Worm (Caenorhabditis elegans) whole organism, mixed stage, embryonic: ENCODE results near the gene C55A6.1.

Experiments
- ceh-43 ChIP-seq: fragments of 200-800 bp; sonication (Bioruptor generic); optimal IDR thresholded peaks from 2 replicates; lab custom pipeline; 2018; ENCODE audit warnings: mild to moderate bottlenecking, missing genetic modification characterization, moderate library complexity, missing compliant biosample characterization
- ces-1 ChIP-seq: fragments of 150-350 bp; optimal IDR thresholded peaks from 2 replicates; lab custom pipeline; 2014; ENCODE audit warnings: missing biosample characterization, missing genetic modification reagents, missing genetic modification characterization
- cnd-1 ChIP-seq: fragments of 200-800 bp; sonication (Bioruptor generic); optimal IDR thresholded peaks from 2 replicates; lab custom pipeline; 2018; ENCODE audit warnings: mild to moderate bottlenecking, missing genetic modification characterization, missing compliant biosample characterization
- elt-1 ChIP-seq: sonication (generic microtip); optimal IDR thresholded peaks from 2 replicates; lab custom pipeline; 2017; ENCODE audit warnings: missing genetic modification characterization, mild to moderate bottlenecking, missing compliant biosample characterization, antibody characterized with exemption, moderate library complexity, borderline replicate concordance; ENCODE audit not compliant: insufficient read depth
- hlh-1 ChIP-seq: fragments of 150-350 bp; optimal IDR thresholded peaks from 2 replicates; lab custom pipeline; 2014; ENCODE audit warnings: missing biosample characterization, missing genetic modification reagents, missing genetic modification characterization
- lin-32 ChIP-seq: fragments of 200-800 bp; sonication (Bioruptor generic); optimal IDR thresholded peaks from 2 replicates; lab custom pipeline; 2018; ENCODE audit warnings: mild to moderate bottlenecking, missing genetic modification characterization, missing compliant biosample characterization
- lsy-2 ChIP-seq: fragments of 150-350 bp; optimal IDR thresholded peaks from 2 replicates; lab custom pipeline; 2014; ENCODE audit warnings: missing biosample characterization, missing genetic modification characterization
- mep-1 ChIP-seq: fragments of 150-350 bp; optimal IDR thresholded peaks from 2 replicates; lab custom pipeline; 2017; ENCODE audit warnings: missing biosample characterization, missing genetic modification reagents, missing genetic modification characterization, inconsistent platforms
- nhr-12 ChIP-seq: fragments of 150-350 bp; optimal IDR thresholded peaks from 2 replicates; lab custom pipeline; 2014; ENCODE audit warnings: missing biosample characterization, missing genetic modification characterization
- nhr-2 ChIP-seq: fragments of 150-350 bp; optimal IDR thresholded peaks from 2 replicates; lab custom pipeline; 2014; ENCODE audit warnings: missing biosample characterization, missing genetic modification characterization
- nhr-237 ChIP-seq: fragments of 150-350 bp; optimal IDR thresholded peaks from 2 replicates; lab custom pipeline; 2014; ENCODE audit warnings: missing biosample characterization, missing genetic modification characterization
- nhr-28 ChIP-seq: fragments of 150-350 bp; optimal IDR thresholded peaks from 2 replicates; lab custom pipeline; 2014; ENCODE audit warnings: missing biosample characterization, missing genetic modification characterization
- nhr-76 ChIP-seq: sonication (generic microtip); optimal IDR thresholded peaks from 2 replicates; lab custom pipeline; 2017; ENCODE audit warnings: missing biosample characterization, missing genetic modification characterization
- pha-4 ChIP-seq: fragments of 150-350 bp; optimal IDR thresholded peaks from 2 replicates; lab custom pipeline; 2018; ENCODE audit warnings: missing biosample characterization, missing genetic modification reagents, missing genetic modification characterization
- sptf-1 ChIP-seq: sonication (generic microtip); optimal IDR thresholded peaks from 2 replicates; lab custom pipeline; 2017; ENCODE audit warnings: mild to moderate bottlenecking, missing genetic modification characterization, moderate library complexity, missing compliant biosample characterization
- tbx-8 ChIP-seq: fragments of 200-800 bp; sonication (Bioruptor generic); optimal IDR thresholded peaks from 2 replicates; lab custom pipeline; 2018; ENCODE audit warnings: mild to moderate bottlenecking, missing genetic modification characterization, moderate library complexity, missing compliant biosample characterization
- unc-120 ChIP-seq: sonication (generic microtip); optimal IDR thresholded peaks from 2 replicates; lab custom pipeline; 2017; ENCODE audit warnings: missing genetic modification characterization, missing compliant biosample characterization; ENCODE audit not compliant: poor library complexity, severe bottlenecking
- unc-39 ChIP-seq: fragments of 150-350 bp; optimal IDR thresholded peaks from 2 replicates; lab custom pipeline; 2014; ENCODE audit warnings: missing biosample characterization, missing genetic modification characterization
- unc-62 ChIP-seq: fragments of 150-350 bp; optimal IDR thresholded peaks from 2 replicates; lab custom pipeline; 2014; ENCODE audit warnings: missing biosample characterization, missing genetic modification reagents, missing genetic modification characterization

Gene C55A6.1

DNA sequence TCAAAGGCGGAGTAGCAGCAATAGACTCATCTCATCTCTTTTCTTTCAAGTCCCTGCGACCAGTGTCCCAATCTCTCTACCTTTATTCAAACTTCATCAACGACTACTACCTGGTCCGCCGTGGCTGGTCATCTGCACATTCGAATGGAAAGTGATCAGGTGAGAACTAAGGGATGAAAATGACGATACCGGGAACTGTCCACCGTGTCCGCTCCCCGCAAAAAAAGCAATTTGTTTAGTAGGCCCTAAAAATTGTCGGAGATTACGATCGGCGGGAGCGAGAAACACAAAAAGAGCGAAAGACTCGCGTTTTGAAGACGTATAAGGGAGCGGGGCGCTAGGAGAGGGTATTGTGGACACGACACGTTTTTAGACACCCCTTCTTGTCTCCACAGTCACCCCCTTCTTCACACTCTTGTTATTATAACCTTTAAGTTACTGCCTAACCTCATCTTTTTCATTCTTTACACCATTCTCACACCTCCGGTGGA lies 41.8 kb downstream of the C55A6.1 start, which contains the start of gene zipt-16:
TSS of gene zipt-16 (plus strand) at position 51 of the 491 bp plus-strand sequence.
- TF ChIP-seq nhr-237 (no peak), unc-39 (no peak), cnd-1 (tag; lab: Kevin White, UChicago) (no peak), unc-120 (tag; lab: Kevin White, UChicago) (no peak), tbx-8 (no peak), sptf-1 (tag; lab: Kevin White, UChicago) (no peak), nhr-2 (no peak), lin-32 (GFP tag; lab: Kevin White, UChicago) (no peak), nhr-12 (tag; lab: Kevin White, UChicago) (no peak), ceh-43 (no peak), pha-4 (no peak)
- TF ChIP-seq, all 35 proteins: peak for 0

DNA sequence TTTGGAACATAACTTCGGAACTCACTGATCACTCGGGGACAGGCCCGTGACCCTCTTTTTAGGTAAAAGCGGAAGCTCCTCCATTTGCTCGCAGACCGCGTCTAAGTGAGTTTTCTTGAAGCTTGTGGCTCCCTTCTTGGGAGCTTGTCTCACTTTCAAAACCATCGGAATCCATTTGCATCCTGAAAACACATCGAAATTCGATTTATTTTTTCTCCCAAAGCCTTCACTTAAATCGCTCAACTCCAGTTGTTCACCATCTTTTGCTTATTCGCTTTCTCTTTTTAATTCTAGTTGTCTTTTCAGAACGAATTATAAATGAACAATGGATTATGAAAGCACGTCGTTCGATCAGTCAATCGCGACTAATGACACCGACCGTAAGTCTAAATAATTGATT lies 45.5 kb downstream of the C55A6.1 start, which contains the start of gene T11F9.1:
TSS of gene T11F9.1 (plus strand) at position 301 of the 400 bp plus-strand sequence.
- TF ChIP-seq elt-1 (tag; lab: Kevin White, UChicago) (no peak), hlh-1 (no peak), pha-4 (no peak), nhr-2 (no peak), tbx-8 (no peak), unc-39 (no peak), unc-62 (GFP tag; lab: Kevin White, UChicago) (no peak), sptf-1 (tag; lab: Kevin White, UChicago) (no peak), nhr-28 (tag; lab: Kevin White, UChicago) (no peak), unc-120 (tag; lab: Kevin White, UChicago) (no peak), nhr-76 (tag; lab: Kevin White, UChicago) (no peak), cnd-1 (tag; lab: Kevin White, UChicago) (no peak), mep-1 (tag; lab: Kevin White, UChicago) (no peak), lsy-2 (tag; lab: Kevin White, UChicago) (no peak)

DNA sequence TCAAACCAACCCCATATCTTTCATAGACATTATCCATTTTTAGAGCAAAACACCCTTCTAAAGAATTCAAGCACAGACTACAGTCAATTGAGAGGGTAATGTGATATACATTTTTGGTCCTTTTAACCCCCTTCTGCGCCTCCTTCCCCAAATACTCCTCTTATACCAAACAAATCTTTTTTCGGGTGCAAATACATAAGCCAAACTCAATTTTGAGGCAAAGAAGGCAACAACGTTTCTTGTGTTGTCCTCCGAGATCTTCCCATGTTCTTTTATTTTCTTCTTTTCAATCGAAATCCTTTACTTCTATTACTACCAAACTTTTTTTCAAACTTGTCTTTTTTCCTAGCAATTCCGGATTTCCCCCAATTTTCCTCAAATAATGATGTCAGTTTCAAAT lies 49.9 kb downstream of the C55A6.1 start:
- TF ChIP-seq ces-1 (GFP tag; lab: Kevin White, UChicago) (peak; percentile 54), mep-1 (tag; lab: Kevin White, UChicago) (no peak)
